Worm (Caenorhabditis elegans): ENCODE results near the gene C31G12.1.
"Not testable (repeated sequence)": the region's sequence is repeated elsewhere in the genome, so short reads cannot be mapped to it uniquely, and the experiment has no call there.

C31G12.1 gene

ce11 chrV:18198421-18198820 is 18.7 kb downstream of the C31G12.1 start, which contains the start of gene F16H6.4:
TSS of gene F16H6.4 (plus strand) at chrV:18198721.
- no peak for TF ChIP-seq fkh-10 (GFP tag; optimal IDR thresholded peaks at IDR 0.05)
- no peak for TF ChIP-seq Y22D7AL.16 (tag; optimal IDR thresholded peaks at IDR 0.05)
- no peak for TF ChIP-seq fax-1 (tag; optimal IDR thresholded peaks at IDR 0.05)
- TF ChIP-seq ceh-22 (tag; optimal IDR thresholded peaks at IDR 0.05) = no peak
- no peak for TF ChIP-seq elt-4 (tag; optimal IDR thresholded peaks at IDR 0.05)
- TF ChIP-seq sox-2 (GFP tag; IDR thresholded peaks at IDR 0.05) = no peak

- TF ChIP-seq ceh-24 (tag; optimal IDR thresholded peaks at IDR 0.05) (no peak), unc-86 (tag; optimal IDR thresholded peaks at IDR 0.05) (no peak), C08G9.2 (tag; optimal IDR thresholded peaks at IDR 0.05) (no peak), ceh-48 (tag; optimal IDR thresholded peaks at IDR 0.05) (no peak), hlh-30 (tag; optimal IDR thresholded peaks at IDR 0.05; ENCODE audit: insufficient read depth) (no peak), ama-1 (optimal IDR thresholded peaks at IDR 0.05) (no peak), ceh-31 (tag; optimal IDR thresholded peaks at IDR 0.05) (no peak), ets-4 (tag; optimal IDR thresholded peaks at IDR 0.05) (no peak), ceh-34 (tag; optimal IDR thresholded peaks at IDR 0.05) (no peak), syd-9 (tag; optimal IDR thresholded peaks at IDR 0.05) (no peak), ceh-14 (tag; optimal IDR thresholded peaks at IDR 0.05) (no peak), ahr-1 (tag; optimal IDR thresholded peaks at IDR 0.05) (no peak), che-1 (tag; optimal IDR thresholded peaks at IDR 0.05) (no peak), ceh-9 (tag; optimal IDR thresholded peaks at IDR 0.05) (no peak), hlh-15 (tag; optimal IDR thresholded peaks at IDR 0.05) (no peak), rnt-1 (tag; optimal IDR thresholded peaks at IDR 0.05) (no peak)
Observed at ce11 chrV:18209071-18209470, 29.3 kb downstream of the C31G12.1 start, which contains the start of gene F16H6.7. TSS of gene F16H6.7 (minus strand) at chrV:18209171.

- TF ChIP-seq odd-2 (tag; optimal IDR thresholded peaks at IDR 0.05) = no peak
Observed at ce11 chrV:18212848-18213247, 33.1 kb downstream of the C31G12.1 start.

- TF ChIP-seq ceh-9, fax-1, lim-6 (tag; optimal IDR thresholded peaks at IDR 0.05): not testable (repeated sequence)
Observed at ce11 chrV:18216175-18216574, 36.4 kb downstream of the C31G12.1 start, which contains the start of gene F16H6.8. TSS of gene F16H6.8 (minus strand) at chrV:18216275.

ce11 chrV:18216784-18217183 is 37.0 kb downstream of the C31G12.1 start, which contains the start of gene F16H6.9:
TSS of gene F16H6.9 (plus strand) at chrV:18217084.
- TF ChIP-seq Y22D7AL.16 (tag; optimal IDR thresholded peaks at IDR 0.05); ceh-45 (GFP tag; IDR thresholded peaks at IDR 0.05); ttx-3 (tag; optimal IDR thresholded peaks at IDR 0.05): not testable (repeated sequence)

ce11 chrV:18224353-18224752 is 44.6 kb downstream of the C31G12.1 start, which contains the start of gene F16H6.10:
TSS of gene F16H6.10 (minus strand) at chrV:18224453.
- TF ChIP-seq lin-11 (tag; optimal IDR thresholded peaks at IDR 0.05) (no peak), madf-2 (tag; optimal IDR thresholded peaks at IDR 0.05) (no peak), unc-55 (GFP tag; optimal IDR thresholded peaks at IDR 0.05) (no peak), hlh-13 (GFP tag; optimal IDR thresholded peaks at IDR 0.05) (no peak), ceh-31 (tag; optimal IDR thresholded peaks at IDR 0.05) (no peak), sox-4 (tag; optimal IDR thresholded peaks at IDR 0.05) (no peak), odd-2 (tag; optimal IDR thresholded peaks at IDR 0.05) (no peak), mec-3 (tag; optimal IDR thresholded peaks at IDR 0.05; ENCODE audit: borderline replicate concordance) (no peak), elt-4 (tag; optimal IDR thresholded peaks at IDR 0.05) (no peak), unc-86 (tag; optimal IDR thresholded peaks at IDR 0.05) (no peak), ceh-22 (tag; optimal IDR thresholded peaks at IDR 0.05) (no peak), nhr-232 (tag; optimal IDR thresholded peaks at IDR 0.05) (no peak)
